Worm (Caenorhabditis elegans): ENCODE data around the gene col-156.
A peak's percentile ranks its signal among the peaks of the same experiment; 100 is the strongest.

Gene col-156

ce11 chrV:11412125-11412524, 38.0 kb downstream of the col-156 start (continued):
- TF ChIP-seq lin-40 (tag; optimal IDR thresholded peaks at IDR 0.05) (no peak), ZK185.1 (tag; optimal IDR thresholded peaks at IDR 0.05; ENCODE audit: poor library complexity, severe bottlenecking) (peak; percentile 42), tbp1 (GFP tag; optimal IDR thresholded peaks at IDR 0.05) (peak; percentile 87), Y56A3A.18 (GFP tag; IDR thresholded peaks at IDR 0.05) (peak; percentile 64), cebp-2 (GFP tag; IDR thresholded peaks at IDR 0.05) (no peak), F23B12.7 (tag; optimal IDR thresholded peaks at IDR 0.05; ENCODE audit: insufficient read depth) (no peak), hsf-1 (GFP tag; IDR thresholded peaks at IDR 0.05) (no peak), C17E4.6 (GFP tag; IDR thresholded peaks at IDR 0.05) (no peak), F52B5.7 (tag; optimal IDR thresholded peaks at IDR 0.05) (peak; percentile 75), Y95B8A.8 (GFP tag; IDR thresholded peaks at IDR 0.05) (no peak), rcor-1 (GFP tag; IDR thresholded peaks at IDR 0.05) (0 out of 2 replicates have a peak, but pooled peaks have one; percentile 36), Y53G8AR.9 (GFP tag; conservative IDR thresholded peaks at IDR 0.05) (peak; percentile 50; the same call in 1 of the 2 replicates), zim-3 (tag; optimal IDR thresholded peaks at IDR 0.05) (peak; percentile 17), nhr-179 (tag; optimal IDR thresholded peaks at IDR 0.05) (no peak), F57A8.1 (GFP tag; optimal IDR thresholded peaks at IDR 0.05) (no peak), Y53F4B.3 (GFP tag; IDR thresholded peaks at IDR 0.05) (no peak), ceh-100 (GFP tag; IDR thresholded peaks at IDR 0.05) (0 out of 2 replicates have a peak, but pooled peaks have one; percentile 47), efl-1 (GFP tag; optimal IDR thresholded peaks at IDR 0.05) (no peak), unc-130 (GFP tag; optimal IDR thresholded peaks at IDR 0.05) (peak; percentile 5), F22D6.2 (tag; optimal IDR thresholded peaks at IDR 0.05) (no peak), die-1 (tag; optimal IDR thresholded peaks at IDR 0.05) (peak; percentile 58), snpc-4 (GFP tag; optimal IDR thresholded peaks at IDR 0.05) (no peak), snpc-4 (tag; optimal IDR thresholded peaks at IDR 0.05) (peak in 3 of 4 experiments; percentile 9 to 87 (median 73)), let-607 (tag; optimal IDR thresholded peaks at IDR 0.05) (peak in 1 of 2 experiments; percentile 18), ztf-22 (GFP tag; optimal IDR thresholded peaks at IDR 0.05) (no peak), dox-1 (GFP tag; IDR thresholded peaks at IDR 0.05) (peak; percentile 90), lsl-1 (GFP tag; optimal IDR thresholded peaks at IDR 0.05) (peak; percentile 32), zfh-2 (GFP tag; conservative IDR thresholded peaks at IDR 0.05) (no peak), rpc-1 (optimal IDR thresholded peaks at IDR 0.05) (peak; percentile 64), rpc-1 (tag; optimal IDR thresholded peaks at IDR 0.05) (peak; percentile 83), pha-4 (tag; optimal IDR thresholded peaks at IDR 0.05) (no peak), madf-6 (GFP tag; IDR thresholded peaks at IDR 0.05) (no peak; the same call in 1 of the 2 replicates), tlf-1 (GFP tag; optimal IDR thresholded peaks at IDR 0.05) (peak; percentile 39), rec-8 (tag; optimal IDR thresholded peaks at IDR 0.05) (peak in 1 of 2 experiments; percentile 63), ceh-91 (GFP tag; IDR thresholded peaks at IDR 0.05) (no peak), egl-44 (GFP tag; IDR thresholded peaks at IDR 0.05) (no peak), F49E8.2 (tag; optimal IDR thresholded peaks at IDR 0.05; ENCODE audit: insufficient read depth) (no peak), bed-1 (GFP tag; IDR thresholded peaks at IDR 0.05) (no peak), mxl-1 (tag; optimal IDR thresholded peaks at IDR 0.05) (no peak), chd-7 (tag; optimal IDR thresholded peaks at IDR 0.05) (peak; percentile 32), mcd-1 (GFP tag; IDR thresholded peaks at IDR 0.05) (no peak; the same call in 1 of the 2 replicates), ztf-18 (tag; optimal IDR thresholded peaks at IDR 0.05) (peak; percentile 62), B0019.2 (GFP tag; conservative IDR thresholded peaks at IDR 0.05) (no peak), tbx-9 (tag; optimal IDR thresholded peaks at IDR 0.05; ENCODE audit: borderline replicate concordance) (no peak), ets-4 (GFP tag; optimal IDR thresholded peaks at IDR 0.05) (no peak), hmg-20 (GFP tag; IDR thresholded peaks at IDR 0.05) (no peak), attf-3 (GFP tag; conservative IDR thresholded peaks at IDR 0.05) (no peak), akir-1 (GFP tag; optimal IDR thresholded peaks at IDR 0.05) (no peak)

Measured in whole organism, young adult.